Fruit fly (Drosophila melanogaster): ENCODE data around the gene CG4935.

CG4935 gene

dm6 chr2L:16307026-16307703 is 45.2 kb downstream of the CG4935 start, which contains the start of the genes CG5861 and Syx5 (continued):
- TF ChIP-seq CG7963 (GFP tag; IDR thresholded peaks at IDR 0.05; ENCODE audit: partially characterized antibody): peak; percentile 66
- no peak for TF ChIP-seq sim (GFP tag; IDR thresholded peaks at IDR 0.05)
- TF ChIP-seq Ets97D (GFP tag; optimal IDR thresholded peaks at IDR 0.05): peak; percentile 32
- peak; percentile 62 for TF ChIP-seq bcd (GFP tag; optimal IDR thresholded peaks at IDR 0.05)
- TF ChIP-seq fd102C (GFP tag; optimal IDR thresholded peaks at IDR 0.05): no peak
- TF ChIP-seq CG4360 (GFP tag; IDR thresholded peaks at IDR 0.05): no peak
- no peak for TF ChIP-seq Lim3 (GFP tag; IDR thresholded peaks at IDR 0.05)
- TF ChIP-seq CG3065 (GFP tag; optimal IDR thresholded peaks at IDR 0.05): no peak
- no peak for TF ChIP-seq crc (GFP tag; optimal IDR thresholded peaks at IDR 0.05)
- no peak for TF ChIP-seq ttk (GFP tag; IDR thresholded peaks at IDR 0.05)
- TF ChIP-seq Nf-YB (GFP tag; optimal IDR thresholded peaks at IDR 0.05): peak; percentile 5
- peak; percentile 24 for TF ChIP-seq Six4 (GFP tag; optimal IDR thresholded peaks at IDR 0.05)
- TF ChIP-seq CG10321 (GFP tag; IDR thresholded peaks at IDR 0.05): no peak
- TF ChIP-seq ap (GFP tag; IDR thresholded peaks at IDR 0.05): no peak
- peak; percentile 64 for TF ChIP-seq CG11085 (GFP tag; IDR thresholded peaks at IDR 0.05)
- TF ChIP-seq dan (GFP tag; IDR thresholded peaks at IDR 0.05): no peak
- TF ChIP-seq HLH3B (GFP tag; IDR thresholded peaks at IDR 0.05): peak; percentile 40; the same call in 1 of the 2 replicates
- no peak for TF ChIP-seq Bdp1 (GFP tag; optimal IDR thresholded peaks at IDR 0.05)
- no peak; the same call in 1 of the 2 replicates for TF ChIP-seq CG9215 (GFP tag; IDR thresholded peaks at IDR 0.05)
- TF ChIP-seq mam (GFP tag; optimal IDR thresholded peaks at IDR 0.05): no peak
- peak; percentile 33 for TF ChIP-seq tin (GFP tag; optimal IDR thresholded peaks at IDR 0.05)
- peak; percentile 74 for TF ChIP-seq grau (tag; optimal IDR thresholded peaks at IDR 0.05)
- peak; percentile 24 for TF ChIP-seq nom (GFP tag; optimal IDR thresholded peaks at IDR 0.05)
- TF ChIP-seq lov (optimal IDR thresholded peaks at IDR 0.05): no peak
- no peak for TF ChIP-seq lov (GFP tag; IDR thresholded peaks at IDR 0.05)
- no peak for TF ChIP-seq tll (GFP tag; optimal IDR thresholded peaks at IDR 0.05)
- peak; percentile 78; the same call in 1 of the 2 replicates for TF ChIP-seq CG32532 (GFP tag; IDR thresholded peaks at IDR 0.05)
- peak; percentile 75 for TF ChIP-seq CG10267 (tag; optimal IDR thresholded peaks at IDR 0.05)
- TF ChIP-seq CG2199 (GFP tag; IDR thresholded peaks at IDR 0.05): no peak
- TF ChIP-seq CG18476 (GFP tag; optimal IDR thresholded peaks at IDR 0.05): no peak
- peak; percentile 26 for TF ChIP-seq fd96Cb (tag; optimal IDR thresholded peaks at IDR 0.05)
- TF ChIP-seq Blimp-1 (GFP tag; optimal IDR thresholded peaks at IDR 0.05): no peak
- no peak for TF ChIP-seq eve (GFP tag; optimal IDR thresholded peaks at IDR 0.05)
- TF ChIP-seq knrl (GFP tag; IDR thresholded peaks at IDR 0.05; ENCODE audit: partially characterized antibody): peak; percentile 88
- TF ChIP-seq Side (GFP tag; optimal IDR thresholded peaks at IDR 0.05): no peak
- TF ChIP-seq CG10654 (GFP tag; optimal IDR thresholded peaks at IDR 0.05): peak; percentile 44
- no peak for TF ChIP-seq ab (GFP tag; optimal IDR thresholded peaks at IDR 0.05)
- no peak for TF ChIP-seq pum (GFP tag; optimal IDR thresholded peaks at IDR 0.05)
- no peak for TF ChIP-seq Antp (GFP tag; optimal IDR thresholded peaks at IDR 0.05)
- TF ChIP-seq odd (GFP tag; optimal IDR thresholded peaks at IDR 0.05): peak; percentile 16
- no peak for TF ChIP-seq btn (GFP tag; optimal IDR thresholded peaks at IDR 0.05)
- TF ChIP-seq Deaf1 (tag; optimal IDR thresholded peaks at IDR 0.05): no peak
- TF ChIP-seq emc (GFP tag; optimal IDR thresholded peaks at IDR 0.05): no peak
- no peak for TF ChIP-seq schlank (tag; optimal IDR thresholded peaks at IDR 0.05)
- TF ChIP-seq CG9797 (GFP tag; optimal IDR thresholded peaks at IDR 0.05): peak; percentile 47
- no peak for TF ChIP-seq gt (GFP tag; IDR thresholded peaks at IDR 0.05)
- TF ChIP-seq sc (optimal IDR thresholded peaks at IDR 0.05): no peak
- TF ChIP-seq sc (GFP tag; optimal IDR thresholded peaks at IDR 0.05): no peak
- TF ChIP-seq MTF-1 (GFP tag; optimal IDR thresholded peaks at IDR 0.05; ENCODE audit: borderline replicate concordance): no peak
- peak; percentile 39; the same call in 1 of the 2 replicates for TF ChIP-seq CG31224 (GFP tag; IDR thresholded peaks at IDR 0.05)
- TF ChIP-seq kni (GFP tag; optimal IDR thresholded peaks at IDR 0.05): no peak
